Fruit fly (Drosophila melanogaster) whole organism, embryonic: ENCODE measurements around the gene Snx1.
A peak's percentile ranks its signal among the peaks of the same experiment; 100 is the strongest.

ENCODE experiments used
- ATbp ChIP-seq: fragments of 200-800 bp; sonication (Bioruptor generic); optimal IDR thresholded peaks from 2 replicates; lab custom pipeline; 2017; ENCODE audit warnings: missing biosample characterization, mild to moderate bottlenecking, missing genetic modification characterization, missing genetic modification reagents
- Adf1 ChIP-seq: fragments of 200-800 bp; sonication (Bioruptor generic); IDR thresholded peaks from 2 replicates; pipeline ENCODE4 v1.3.6; 2022; ENCODE audit warnings: missing biosample characterization, missing genetic modification characterization
- Atf3 ChIP-seq: fragments of 200-800 bp; sonication (Bioruptor generic); optimal IDR thresholded peaks from 3 replicates; lab custom pipeline; 2016; ENCODE audit warnings: missing biosample characterization, missing genetic modification characterization
- B-H2 ChIP-seq: fragments of 200-800 bp; sonication (Bioruptor generic); optimal IDR thresholded peaks from 2 replicates; lab custom pipeline; 2018; ENCODE audit warnings: missing biosample characterization, mild to moderate bottlenecking, missing genetic modification characterization
- CG10431 ChIP-seq: fragments of 200-800 bp; sonication (Bioruptor generic); optimal IDR thresholded peaks from 3 replicates; lab custom pipeline; 2018; ENCODE audit warnings: missing biosample characterization, mild to moderate bottlenecking, missing genetic modification characterization
- CG12219 ChIP-seq: fragments of 200-800 bp; sonication (Bioruptor generic); optimal IDR thresholded peaks from 3 replicates; lab custom pipeline; 2018; ENCODE audit warnings: missing biosample characterization, mild to moderate bottlenecking, missing genetic modification characterization
- CG12391 ChIP-seq: fragments of 200-800 bp; sonication (Bioruptor generic); optimal IDR thresholded peaks from 3 replicates; lab custom pipeline; 2018; ENCODE audit warnings: missing biosample characterization, mild to moderate bottlenecking, missing genetic modification characterization, moderate library complexity
- CG13624 ChIP-seq: fragments of 200-800 bp; sonication (Bioruptor generic); optimal IDR thresholded peaks from 2 replicates; lab custom pipeline; 2016; ENCODE audit warnings: missing biosample characterization, missing genetic modification characterization
- CG14441 ChIP-seq: fragments of 200-800 bp; sonication (Bioruptor generic); IDR thresholded peaks from 2 replicates; pipeline ENCODE4 v1.3.6; 2022; ENCODE audit warnings: missing biosample characterization, missing genetic modification characterization
- CG15514 ChIP-seq: fragments of 200-800 bp; sonication (Bioruptor generic); optimal IDR thresholded peaks from 3 replicates; lab custom pipeline; 2017; ENCODE audit warnings: missing biosample characterization, missing genetic modification characterization, mild to moderate bottlenecking, moderate library complexity, missing genetic modification reagents
- CG18599 ChIP-seq: fragments of 200-800 bp; sonication (Bioruptor generic); optimal IDR thresholded peaks from 3 replicates; lab custom pipeline; 2017; ENCODE audit warnings: missing biosample characterization, missing genetic modification characterization, mild to moderate bottlenecking, moderate library complexity, missing genetic modification reagents
- CG2712 ChIP-seq: fragments of 200-800 bp; optimal IDR thresholded peaks from 3 replicates; lab custom pipeline; 2019; ENCODE audit warnings: missing biosample characterization, mild to moderate bottlenecking, missing genetic modification characterization, moderate library complexity
- CG30403 ChIP-seq: fragments of 200-800 bp; sonication (Bioruptor generic); optimal IDR thresholded peaks from 3 replicates; lab custom pipeline; 2016; ENCODE audit warnings: missing biosample characterization, missing genetic modification characterization
- CG3726 ChIP-seq: fragments of 200-800 bp; sonication (Bioruptor generic); IDR thresholded peaks from 3 replicates; pipeline ENCODE4, ENCODE4 v1.3.6; 2022; ENCODE audit warnings: missing biosample characterization, missing genetic modification characterization
- CG4707 ChIP-seq: fragments of 200-800 bp; sonication (Bioruptor generic); optimal IDR thresholded peaks from 2 replicates; lab custom pipeline; 2018; ENCODE audit warnings: missing biosample characterization, mild to moderate bottlenecking, missing genetic modification characterization, moderate library complexity
- CG4820 ChIP-seq: fragments of 200-800 bp; sonication (Bioruptor generic); optimal IDR thresholded peaks from 3 replicates; lab custom pipeline; 2016; ENCODE audit warnings: missing biosample characterization, missing genetic modification characterization
- CG6654 ChIP-seq: fragments of 200-800 bp; sonication (Bioruptor generic); optimal IDR thresholded peaks from 2 replicates; lab custom pipeline; 2017; ENCODE audit warnings: missing biosample characterization, mild to moderate bottlenecking, missing genetic modification characterization
- CG7357 ChIP-seq: fragments of 200-800 bp; sonication (Bioruptor generic); IDR thresholded peaks from 3 replicates; pipeline ENCODE4 v1.3.6; 2022; ENCODE audit warnings: missing biosample characterization, missing genetic modification characterization
- CG7786 ChIP-seq: fragments of 200-800 bp; sonication (Bioruptor generic); optimal IDR thresholded peaks from 2 replicates; lab custom pipeline; 2016; ENCODE audit warnings: missing biosample characterization, missing genetic modification characterization
- CG7928 ChIP-seq: fragments of 200-800 bp; sonication (Bioruptor generic); optimal IDR thresholded peaks from 2 replicates; lab custom pipeline; 2017; ENCODE audit warnings: missing biosample characterization, mild to moderate bottlenecking, missing genetic modification characterization
- CG8290 ChIP-seq, 3 experiments: fragments of 200-800 bp; sonication (Bioruptor generic); optimal IDR thresholded peaks; 2 replicates each; lab custom pipeline; 2016 to 2019; ENCODE audit warnings: missing biosample characterization in 3 of 3, missing genetic modification characterization in 3 of 3, mild to moderate bottlenecking in 2 of 3, moderate library complexity in 1 of 3
- Camta ChIP-seq: fragments of 200-800 bp; sonication (Bioruptor generic); optimal IDR thresholded peaks from 2 replicates; lab custom pipeline; 2016; ENCODE audit warnings: missing biosample characterization, missing genetic modification characterization
- Chrac-16 ChIP-seq: fragments of 200-800 bp; sonication (Bioruptor generic); optimal IDR thresholded peaks from 3 replicates; lab custom pipeline; 2016; ENCODE audit warnings: missing biosample characterization, missing genetic modification characterization
- Dp ChIP-seq: fragments of 200-800 bp; sonication (Bioruptor generic); optimal IDR thresholded peaks from 2 replicates; lab custom pipeline; 2018; ENCODE audit warnings: missing biosample characterization, mild to moderate bottlenecking, missing genetic modification characterization, moderate library complexity
- Fer1 ChIP-seq: fragments of 200-800 bp; sonication (Bioruptor generic); optimal IDR thresholded peaks from 2 replicates; lab custom pipeline; 2017; ENCODE audit warnings: missing biosample characterization, mild to moderate bottlenecking, missing genetic modification characterization
- HHEX ChIP-seq: fragments of 200-800 bp; sonication (Bioruptor generic); optimal IDR thresholded peaks from 3 replicates; lab custom pipeline; 2017; ENCODE audit warnings: missing biosample characterization, mild to moderate bottlenecking, missing genetic modification characterization, missing genetic modification reagents
- HLH54F ChIP-seq: fragments of 200-800 bp; sonication (Bioruptor generic); optimal IDR thresholded peaks from 3 replicates; lab custom pipeline; 2016; ENCODE audit warnings: missing biosample characterization, missing genetic modification characterization
- Mrtf ChIP-seq: fragments of 200-800 bp; sonication (Bioruptor generic); IDR thresholded peaks from 3 replicates; pipeline ENCODE4 v1.3.6; 2022; ENCODE audit warnings: missing biosample characterization, missing genetic modification characterization
- NC2β ChIP-seq: fragments of 200-800 bp; sonication (Bioruptor generic); optimal IDR thresholded peaks from 2 replicates; lab custom pipeline; 2016; ENCODE audit warnings: missing biosample characterization, missing genetic modification characterization
- Vsx1 ChIP-seq: fragments of 200-800 bp; sonication (Bioruptor generic); optimal IDR thresholded peaks from 2 replicates; lab custom pipeline; 2017; ENCODE audit warnings: missing biosample characterization, mild to moderate bottlenecking, missing genetic modification characterization, missing genetic modification reagents
- chinmo ChIP-seq: fragments of 200-800 bp; sonication (Bioruptor generic); IDR thresholded peaks from 4 replicates; pipeline ENCODE4 v1.3.6; 2022; ENCODE audit warnings: missing biosample characterization, missing genetic modification characterization; ENCODE audit not compliant: partially characterized antibody
- disco-r ChIP-seq: fragments of 200-800 bp; sonication (Bioruptor generic); optimal IDR thresholded peaks from 2 replicates; lab custom pipeline; 2016; ENCODE audit warnings: missing biosample characterization, missing genetic modification characterization
- eve ChIP-seq, 2 experiments: fragments of >200 bp; optimal IDR thresholded peaks; 2 replicates each; lab custom pipeline; 2017; ENCODE audit warnings: missing biosample characterization in 2 of 2, missing genetic modification characterization in 2 of 2
- gcm ChIP-seq: fragments of 200-800 bp; sonication (Bioruptor generic); optimal IDR thresholded peaks from 2 replicates; lab custom pipeline; 2019; ENCODE audit warnings: missing biosample characterization, mild to moderate bottlenecking, missing genetic modification characterization, moderate library complexity
- gfzf ChIP-seq: fragments of 200-800 bp; sonication (Bioruptor generic); optimal IDR thresholded peaks from 2 replicates; lab custom pipeline; 2016; ENCODE audit warnings: missing biosample characterization, mild to moderate bottlenecking, missing genetic modification characterization, moderate library complexity
- grn ChIP-seq: fragments of 200-800 bp; sonication (Bioruptor generic); optimal IDR thresholded peaks from 3 replicates; lab custom pipeline; 2017; ENCODE audit warnings: missing biosample characterization, missing genetic modification characterization
- gro ChIP-seq: fragments of 200-800 bp; sonication (Bioruptor generic); optimal IDR thresholded peaks from 2 replicates; lab custom pipeline; 2016; ENCODE audit warnings: missing biosample characterization, missing genetic modification characterization
- gsb-n ChIP-seq: fragments of 200-800 bp; sonication (Bioruptor generic); optimal IDR thresholded peaks from 3 replicates; lab custom pipeline; 2018; ENCODE audit warnings: missing biosample characterization, mild to moderate bottlenecking, missing genetic modification characterization
- klu ChIP-seq: fragments of 200-800 bp; sonication (Bioruptor generic); IDR thresholded peaks from 2 replicates; pipeline ENCODE4 v1.3.6; 2022; ENCODE audit warnings: missing biosample characterization, missing genetic modification characterization
- lab ChIP-seq: fragments of 200-800 bp; sonication (Bioruptor generic); optimal IDR thresholded peaks from 3 replicates; lab custom pipeline; 2017; ENCODE audit warnings: missing biosample characterization, missing genetic modification characterization, mild to moderate bottlenecking, moderate library complexity, missing genetic modification reagents
- lbe ChIP-seq: fragments of 200-800 bp; sonication (Bioruptor generic); optimal IDR thresholded peaks from 2 replicates; lab custom pipeline; 2016; ENCODE audit warnings: missing biosample characterization, mild to moderate bottlenecking, missing genetic modification characterization
- mld ChIP-seq: fragments of 200-800 bp; sonication (Bioruptor generic); IDR thresholded peaks from 3 replicates; pipeline ENCODE4 v1.3.6; 2022; ENCODE audit warnings: missing biosample characterization, missing genetic modification characterization; ENCODE audit not compliant: partially characterized antibody
- nom ChIP-seq: fragments of 200-800 bp; sonication (Bioruptor generic); optimal IDR thresholded peaks from 2 replicates; lab custom pipeline; 2017; ENCODE audit warnings: missing biosample characterization, missing genetic modification characterization, mild to moderate bottlenecking, moderate library complexity, missing genetic modification reagents
- pan ChIP-seq, 4 experiments: fragments of >200 bp in 3 of 4; fragments of 200-800 bp in 1 of 4; sonication (Bioruptor generic) in 1 of 4; optimal IDR thresholded peaks in 3 of 4; IDR thresholded peaks in 1 of 4; 2 replicates each; pipeline versions ENCODE4 v1.3.6 to Lab custom; 2017 to 2022; ENCODE audit warnings: missing biosample characterization in 2 of 4, missing genetic modification characterization in 2 of 4, mixed read lengths in 1 of 4
- phol ChIP-seq: fragments of 200-800 bp; sonication (Bioruptor generic); optimal IDR thresholded peaks from 3 replicates; lab custom pipeline; 2018; ENCODE audit warnings: missing biosample characterization, mild to moderate bottlenecking, missing genetic modification characterization, moderate library complexity
- sug ChIP-seq: fragments of 200-800 bp; optimal IDR thresholded peaks from 2 replicates; lab custom pipeline; 2019; ENCODE audit warnings: missing biosample characterization, mild to moderate bottlenecking, missing genetic modification characterization, moderate library complexity
- unpg ChIP-seq: fragments of 200-800 bp; sonication (Bioruptor generic); optimal IDR thresholded peaks from 3 replicates; lab custom pipeline; 2018; ENCODE audit warnings: missing biosample characterization, mild to moderate bottlenecking, missing genetic modification characterization, moderate library complexity
- vnd ChIP-seq: fragments of 200-800 bp; sonication (Bioruptor generic); IDR thresholded peaks from 3 replicates; pipeline ENCODE4 v1.3.6; 2022; ENCODE audit warnings: missing biosample characterization, missing genetic modification characterization; ENCODE audit not compliant: partially characterized antibody
- zfh1 ChIP-seq: fragments of 200-800 bp; sonication (Bioruptor generic); IDR thresholded peaks from 3 replicates; pipeline ENCODE4 v1.3.6; 2022; ENCODE audit warnings: missing biosample characterization, missing genetic modification characterization

The Snx1 gene

DNA sequence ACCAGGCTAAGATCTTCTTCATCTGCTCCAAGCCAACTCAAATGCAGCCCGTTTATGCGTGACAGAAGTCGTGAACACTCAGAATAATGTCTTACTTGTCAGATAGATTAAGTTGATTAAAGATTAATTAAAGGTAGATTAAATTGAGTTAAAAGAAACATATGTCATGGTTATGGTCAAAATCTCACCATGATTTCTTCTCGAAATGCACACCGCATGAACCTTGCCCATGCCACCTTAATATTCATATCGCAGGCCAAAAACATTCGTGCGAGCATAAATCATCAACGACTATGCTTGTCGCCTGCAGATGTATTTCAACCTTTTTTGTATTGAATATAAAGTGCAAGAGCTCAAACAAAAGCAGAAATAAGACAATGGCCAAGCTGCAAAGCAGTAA, 12.4 kb upstream of the Snx1 start (continued):
- no peak for TF ChIP-seq CG6654 (GFP tag; lab: Kevin White, UChicago)
- no peak for TF ChIP-seq sug
- TF ChIP-seq zfh1 (GFP tag; lab: Robert Waterston, UW): peak; percentile 64
- peak; percentile 73 for TF ChIP-seq unpg (GFP tag; lab: Kevin White, UChicago)
- no peak for TF ChIP-seq CG8290 (GFP tag; optimal IDR thresholded peaks at IDR 0.05; lab: Kevin White, UChicago)
- TF ChIP-seq CG8290 (tag; optimal IDR thresholded peaks at IDR 0.05; lab: Kevin White, UChicago): peak in 1 of 2 experiments; percentile 56
- no peak for TF ChIP-seq NC2β (GFP tag; lab: Kevin White, UChicago)
- no peak for TF ChIP-seq gsb-n
- peak; percentile 56 for TF ChIP-seq ATbp (GFP tag; lab: Kevin White, UChicago)
- peak; percentile 51 for TF ChIP-seq gcm (GFP tag; lab: Kevin White, UChicago)
- peak; percentile 56 for TF ChIP-seq CG12219 (GFP tag; lab: Kevin White, UChicago)
- TF ChIP-seq B-H2 (GFP tag; lab: Kevin White, UChicago): no peak
- peak; percentile 47 for TF ChIP-seq CG30403
- TF ChIP-seq disco-r (GFP tag; lab: Kevin White, UChicago): no peak
- peak; percentile 61 for TF ChIP-seq CG14441 (GFP tag; lab: Robert Waterston, UW)
- peak; percentile 69 for TF ChIP-seq Fer1 (GFP tag; lab: Kevin White, UChicago)
- no peak for TF ChIP-seq CG13624
- TF ChIP-seq Atf3 (GFP tag; lab: Kevin White, UChicago): no peak
- no peak for TF ChIP-seq CG7786
- peak in 1 of 2 experiments; percentile 89 for TF ChIP-seq eve (GFP tag; optimal IDR thresholded peaks at IDR 0.05; lab: Kevin White, UChicago)
- TF ChIP-seq CG3726 (GFP tag; lab: Robert Waterston, UW): no peak
- no peak for TF ChIP-seq mld
- peak; percentile 29 for TF ChIP-seq CG18599 (GFP tag; lab: Kevin White, UChicago)
- TF ChIP-seq CG10431 (GFP tag; lab: Kevin White, UChicago): no peak
- peak; percentile 55 for TF ChIP-seq CG4820 (GFP tag; lab: Kevin White, UChicago)
- no peak for TF ChIP-seq CG7928
- TF ChIP-seq CG7357 (GFP tag; lab: Robert Waterston, UW): no peak
- TF ChIP-seq pan (optimal IDR thresholded peaks at IDR 0.05; lab: Kevin White, UChicago): no peak
- TF ChIP-seq pan (GFP tag; optimal IDR thresholded peaks at IDR 0.05 in 1 of 2, IDR thresholded peaks at IDR 0.05 in 1 of 2): peak in 1 of 2 experiments; percentile 81
- TF ChIP-seq lab: peak; percentile 67
- TF ChIP-seq gro (GFP tag; lab: Kevin White, UChicago): no peak
- peak; percentile 40 for TF ChIP-seq HHEX (GFP tag; lab: Kevin White, UChicago)
- no peak for TF ChIP-seq grn (GFP tag; lab: Kevin White, UChicago)
- TF ChIP-seq lbe: peak; percentile 28
- TF ChIP-seq CG15514 (GFP tag; lab: Kevin White, UChicago): peak; percentile 24
- TF ChIP-seq CG12391 (tag; lab: Kevin White, UChicago): peak; percentile 69
- no peak for TF ChIP-seq HLH54F (GFP tag; lab: Kevin White, UChicago)
- TF ChIP-seq Chrac-16: no peak
- TF ChIP-seq CG4707 (GFP tag; lab: Kevin White, UChicago): peak; percentile 5
- peak; percentile 74 for TF ChIP-seq phol (tag; lab: Kevin White, UChicago)
- no peak for TF ChIP-seq Adf1 (GFP tag; lab: Robert Waterston, UW)
- TF ChIP-seq Dp (GFP tag; lab: Kevin White, UChicago): no peak
- TF ChIP-seq klu (GFP tag; lab: Robert Waterston, UW): no peak
- no peak for TF ChIP-seq Mrtf (GFP tag; lab: Robert Waterston, UW)
- no peak for TF ChIP-seq Vsx1 (GFP tag; lab: Kevin White, UChicago)
- TF ChIP-seq gfzf: no peak
- TF ChIP-seq nom: no peak
- TF ChIP-seq Camta: peak; percentile 44
- TF ChIP-seq CG2712 (tag; lab: Kevin White, UChicago): peak; percentile 80
- TF ChIP-seq chinmo (GFP tag; lab: Robert Waterston, UW): no peak
- no peak for TF ChIP-seq vnd (GFP tag; lab: Robert Waterston, UW)
